Worm (Caenorhabditis elegans) whole organism, L4/young adult: Measurements from ENCODE around the gene C38C3.4.

Source experiments
- W03F9.2 ChIP-seq: fragments of 150-350 bp; optimal IDR thresholded peaks from 2 replicates; lab custom pipeline; 2014; ENCODE audit warnings: missing biosample characterization, missing genetic modification characterization
- dao-5 ChIP-seq: sonication (generic microtip); optimal IDR thresholded peaks from 2 replicates; lab custom pipeline; 2016; ENCODE audit warnings: missing genotype, missing genetic modification characterization, moderate library complexity, missing compliant biosample characterization
- him-1 ChIP-seq: sonication (generic microtip); optimal IDR thresholded peaks from 2 replicates; lab custom pipeline; 2016; ENCODE audit warnings: missing genotype, missing genetic modification reagents, missing genetic modification characterization, missing compliant biosample characterization

The C38C3.4 gene

ce11 chrV:1472569-1472968 lies 9.3 kb upstream of the C38C3.4 start:
- TF ChIP-seq W03F9.2 (tag; lab: Kevin White, UChicago), result no peak
- no peak for TF ChIP-seq dao-5 (tag; lab: Kevin White, UChicago)
- no peak for TF ChIP-seq him-1 (tag; lab: Kevin White, UChicago)

- peak; percentile 85 for TF ChIP-seq him-1 (tag; lab: Kevin White, UChicago)
- TF ChIP-seq dao-5 (tag; lab: Kevin White, UChicago), result peak; percentile 54
- no peak for TF ChIP-seq W03F9.2 (tag; lab: Kevin White, UChicago)
Measured at ce11 chrV:1474486-1475125, 7.2 kb upstream of the C38C3.4 start, which contains the start of the genes F53E2.2 and unc-60. TSS of gene F53E2.2 (plus strand) at chrV:1475086. TSS of gene unc-60 (plus strand) at chrV:1475086.

DNA sequence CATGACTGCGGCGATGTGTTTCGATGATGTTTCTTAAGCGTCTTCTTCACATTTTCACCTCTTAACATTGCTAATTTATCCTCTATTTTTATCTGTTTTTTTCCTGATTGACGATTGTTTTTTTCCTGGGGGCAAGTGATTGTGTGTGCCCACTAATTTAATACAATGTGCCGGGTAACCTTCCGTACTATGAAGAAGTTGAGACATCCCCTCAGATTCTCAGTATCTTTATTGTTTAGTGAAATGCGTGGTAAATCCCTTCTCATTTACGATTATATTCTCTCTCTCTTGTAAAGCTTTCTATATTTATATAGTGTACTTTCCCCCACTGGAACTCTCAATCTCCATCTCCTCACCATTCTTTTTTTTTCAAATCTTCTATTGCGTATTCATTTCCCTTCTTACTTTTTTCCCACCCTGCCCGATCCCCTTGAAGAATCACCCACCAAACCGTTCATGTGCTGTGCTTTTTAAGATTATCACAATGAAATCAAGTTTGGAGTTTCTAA lies 5.5 kb upstream of the C38C3.4 start:
- TF ChIP-seq him-1 (tag; lab: Kevin White, UChicago), result no peak
- no peak for TF ChIP-seq dao-5 (tag; lab: Kevin White, UChicago)
- TF ChIP-seq W03F9.2 (tag; lab: Kevin White, UChicago), result no peak

DNA sequence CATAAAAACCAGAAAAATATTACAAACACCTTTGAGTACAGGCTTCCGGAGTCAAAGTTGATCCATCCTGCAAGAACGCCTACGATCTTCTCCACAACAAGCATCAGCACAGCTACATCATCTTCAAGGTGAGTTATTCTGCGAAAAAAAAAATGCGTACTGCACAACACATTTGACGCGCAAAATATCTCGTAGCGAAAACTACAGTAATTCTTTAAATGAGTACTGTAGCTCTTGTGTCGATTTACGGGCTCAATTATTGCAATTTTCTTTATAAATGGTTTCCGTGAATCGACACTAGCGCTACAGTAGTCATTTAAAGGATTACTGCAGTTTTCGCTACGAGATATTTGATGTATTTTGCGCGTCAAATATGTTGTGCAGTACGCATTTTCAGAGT lies 5.0 kb upstream of the C38C3.4 start:
- no peak for TF ChIP-seq dao-5 (tag; lab: Kevin White, UChicago)
- no peak for TF ChIP-seq him-1 (tag; lab: Kevin White, UChicago)
- no peak for TF ChIP-seq W03F9.2 (tag; lab: Kevin White, UChicago)

- TF ChIP-seq W03F9.2 (tag; lab: Kevin White, UChicago) (no peak), dao-5 (tag; lab: Kevin White, UChicago) (no peak)
Measured at ce11 chrV:1480841-1481240, 1.0 kb upstream of the C38C3.4 start.

DNA sequence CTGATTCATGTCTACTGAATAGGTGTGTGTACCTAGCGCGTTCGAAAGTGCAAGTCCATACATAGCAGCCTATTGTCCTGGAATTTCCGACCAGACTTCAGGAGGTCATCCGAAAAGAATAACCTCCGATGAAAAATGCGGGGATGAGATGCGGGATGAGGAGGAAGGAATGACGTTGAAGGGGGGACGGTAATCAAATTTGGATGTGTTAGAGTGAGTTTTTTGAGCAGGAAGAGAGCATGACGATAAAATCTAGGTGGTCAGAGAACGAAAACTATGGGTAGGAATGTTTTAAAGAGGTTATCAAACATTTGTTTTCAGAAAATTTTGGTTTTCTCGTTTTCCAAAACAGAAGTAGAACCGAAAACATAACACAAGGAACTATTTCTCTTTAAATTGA lies 4.2 kb downstream of the C38C3.4 start:
- TF ChIP-seq dao-5 (tag; lab: Kevin White, UChicago) (no peak), W03F9.2 (tag; lab: Kevin White, UChicago) (no peak), him-1 (tag; lab: Kevin White, UChicago) (no peak)

ce11 chrV:1487262-1487661 lies 5.4 kb downstream of the C38C3.4 start:
- TF ChIP-seq W03F9.2 (tag; lab: Kevin White, UChicago), result no peak
- no peak for TF ChIP-seq dao-5 (tag; lab: Kevin White, UChicago)
- TF ChIP-seq him-1 (tag; lab: Kevin White, UChicago), result no peak

DNA sequence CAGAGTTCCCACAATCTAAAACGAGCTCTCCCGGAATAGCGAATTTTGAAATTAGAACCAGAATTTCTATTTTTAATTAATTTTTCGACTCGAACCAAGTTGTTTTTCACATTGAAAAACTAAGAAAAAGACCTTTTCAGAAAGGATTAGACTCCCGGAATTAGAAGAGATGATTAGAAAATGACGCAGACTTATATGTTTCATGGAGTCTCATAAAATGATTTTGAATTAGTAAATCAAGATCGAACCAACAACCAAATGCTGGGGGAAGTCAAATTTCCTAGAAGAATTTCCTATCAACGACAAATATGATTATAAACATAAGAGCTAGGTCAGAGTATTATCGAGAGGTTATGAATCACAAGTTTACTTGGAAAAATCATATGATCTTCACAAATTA lies 6.8 kb downstream of the C38C3.4 start:
- TF ChIP-seq him-1 (tag; lab: Kevin White, UChicago), result no peak
- no peak for TF ChIP-seq W03F9.2 (tag; lab: Kevin White, UChicago)
- no peak for TF ChIP-seq dao-5 (tag; lab: Kevin White, UChicago)

DNA sequence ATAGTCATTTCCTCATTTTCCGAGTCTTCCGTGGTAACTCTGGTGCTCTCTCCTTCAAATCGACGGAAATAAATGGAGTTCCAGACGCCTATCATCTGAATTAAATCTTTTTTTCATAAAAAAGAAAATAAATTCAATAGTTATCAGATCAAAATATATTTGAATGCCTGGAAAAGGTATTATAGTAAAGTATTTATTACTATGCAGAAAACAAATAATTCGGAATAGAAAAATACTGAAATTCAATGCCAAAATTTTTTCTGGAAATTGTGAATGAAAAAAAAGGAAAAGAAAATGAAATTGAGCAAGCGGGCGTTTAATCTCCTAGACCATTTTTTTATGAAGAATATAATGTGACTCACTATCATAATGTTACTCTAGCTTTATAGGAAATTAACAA lies 9.7 kb downstream of the C38C3.4 start, which contains the start of gene C38C3.6:
C38C3.6 (minus strand) TSS at position 101 of the 400 bp plus-strand sequence.
- TF ChIP-seq dao-5 (tag; lab: Kevin White, UChicago), result no peak
- TF ChIP-seq W03F9.2 (tag; lab: Kevin White, UChicago), result no peak
- no peak for TF ChIP-seq him-1 (tag; lab: Kevin White, UChicago)

DNA sequence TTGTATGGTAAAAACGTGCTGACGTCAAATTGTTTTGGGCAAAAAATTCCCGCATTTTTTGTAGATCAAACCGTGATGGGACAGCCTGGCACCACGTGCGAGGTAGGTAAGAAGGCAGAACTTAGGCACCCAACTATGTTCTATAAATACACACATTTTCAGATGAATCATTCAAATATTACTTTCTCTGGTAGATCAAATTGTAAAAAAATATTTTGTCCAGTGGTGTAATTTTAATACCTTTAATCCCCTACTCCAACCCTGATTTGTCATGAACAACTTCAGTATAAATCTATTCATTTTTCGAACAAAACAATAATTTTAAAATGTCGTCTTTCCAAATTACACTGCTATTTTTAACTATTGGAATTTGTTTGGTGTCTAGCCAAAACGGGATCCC lies 12.6 kb downstream of the C38C3.4 start, which contains the start of gene spig-7:
spig-7 (plus strand) TSS at position 301 of the 400 bp plus-strand sequence.
- TF ChIP-seq him-1 (tag; lab: Kevin White, UChicago) (no peak), dao-5 (tag; lab: Kevin White, UChicago) (no peak), W03F9.2 (tag; lab: Kevin White, UChicago) (no peak)

ce11 chrV:1495334-1495733 lies 13.5 kb downstream of the C38C3.4 start, which contains the start of gene C38C3.3:
TSS of gene C38C3.3 (plus strand) at chrV:1495634.
- no peak for TF ChIP-seq W03F9.2 (tag; lab: Kevin White, UChicago)
- no peak for TF ChIP-seq dao-5 (tag; lab: Kevin White, UChicago)
- no peak for TF ChIP-seq him-1 (tag; lab: Kevin White, UChicago)

ce11 chrV:1495752-1496151 lies 13.9 kb downstream of the C38C3.4 start:
- TF ChIP-seq W03F9.2 (tag; lab: Kevin White, UChicago) (no peak), dao-5 (tag; lab: Kevin White, UChicago) (no peak), him-1 (tag; lab: Kevin White, UChicago) (no peak)

DNA sequence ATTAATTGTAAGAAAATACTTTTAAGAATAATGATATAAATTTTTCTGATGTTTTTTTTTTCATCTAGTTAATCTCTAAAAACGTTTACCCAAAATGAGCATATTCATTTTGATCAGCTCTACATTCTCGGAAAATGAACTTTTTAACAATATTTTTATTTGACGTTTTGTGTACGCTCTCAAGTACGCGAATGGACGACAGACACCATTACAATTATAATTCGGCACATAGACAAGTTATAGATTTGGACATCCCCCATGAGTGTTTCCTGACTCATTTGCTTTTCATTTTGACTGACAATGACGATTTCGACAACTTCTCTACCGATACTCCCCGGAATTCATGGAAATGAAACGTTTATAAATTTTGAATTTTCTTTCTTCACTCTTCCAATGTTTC lies 17.3 kb downstream of the C38C3.4 start, which contains the start of gene sru-27:
sru-27 (plus strand) TSS at position 301 of the 400 bp plus-strand sequence.
- TF ChIP-seq W03F9.2 (tag; lab: Kevin White, UChicago) (no peak), him-1 (tag; lab: Kevin White, UChicago) (no peak), dao-5 (tag; lab: Kevin White, UChicago) (no peak)

ce11 chrV:1505995-1506394 lies 24.2 kb downstream of the C38C3.4 start, which contains the start of gene sru-28:
TSS of gene sru-28 (plus strand) at chrV:1506295.
- TF ChIP-seq W03F9.2 (tag; lab: Kevin White, UChicago) (no peak), him-1 (tag; lab: Kevin White, UChicago) (no peak), dao-5 (tag; lab: Kevin White, UChicago) (no peak)
